Fruit fly (Drosophila melanogaster): ENCODE measurements around the gene CG4199.

The CG4199 gene

DNA sequence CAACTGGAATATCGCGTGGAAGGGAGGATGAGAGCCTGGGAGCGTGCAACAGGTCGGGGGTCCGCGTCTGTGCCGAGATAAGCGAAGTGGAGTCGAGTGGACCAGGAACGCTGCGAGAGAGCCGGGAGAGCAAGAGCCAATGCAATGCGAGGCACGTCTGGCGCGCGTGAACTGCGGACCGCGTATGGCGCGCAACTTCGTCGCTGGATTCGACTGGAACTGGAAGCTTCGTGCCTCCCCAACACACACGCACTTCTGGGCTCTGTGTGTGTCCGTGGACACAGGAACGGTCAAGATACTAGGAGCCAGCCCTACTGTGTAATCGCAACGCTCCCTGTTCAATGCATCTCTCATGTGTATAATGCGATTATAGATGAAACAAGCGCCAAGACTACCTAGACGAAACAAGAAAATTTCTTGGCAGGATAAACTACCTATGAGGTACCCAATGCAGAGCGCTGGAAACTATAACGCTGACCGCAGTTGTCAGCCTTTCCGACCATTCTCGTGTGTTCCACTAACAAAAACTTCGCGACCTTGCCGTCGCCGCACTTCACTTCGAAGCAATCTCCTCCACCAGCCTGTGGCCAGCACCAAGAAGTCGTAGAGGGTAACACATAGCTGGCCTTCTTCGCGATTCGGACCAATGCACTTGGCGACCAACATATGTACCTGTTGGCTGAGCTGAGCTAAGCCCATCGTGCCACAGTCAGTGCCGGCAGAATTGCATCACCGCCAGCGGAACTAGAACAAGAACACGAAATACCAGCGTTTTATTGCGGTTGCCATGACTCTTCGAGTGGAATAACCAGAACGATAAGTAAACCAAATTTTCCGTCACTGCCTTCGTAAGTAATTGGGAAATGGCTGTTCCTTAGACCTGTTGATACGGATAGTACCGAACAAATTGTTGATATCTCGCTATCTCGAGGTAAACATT, 1.1 kb downstream of the CG4199 start, which contains the start of gene Rtca (continued):
- TF ChIP-seq Ssrp (tag; optimal IDR thresholded peaks at IDR 0.05) (peak; percentile 47), tap (tag; optimal IDR thresholded peaks at IDR 0.05) (peak; percentile 64), sqz (GFP tag; optimal IDR thresholded peaks at IDR 0.05) (no peak), zfh1 (GFP tag; IDR thresholded peaks at IDR 0.05) (peak; percentile 41; the same call in 1 of the 3 replicates), NC2β (GFP tag; optimal IDR thresholded peaks at IDR 0.05) (peak; percentile 37), Dad (GFP tag; optimal IDR thresholded peaks at IDR 0.05) (peak; percentile 56), CG17361 (GFP tag; IDR thresholded peaks at IDR 0.05) (peak; percentile 48; the same call in 2 of the 3 replicates), CrebB (tag; optimal IDR thresholded peaks at IDR 0.05) (no peak), pan (optimal IDR thresholded peaks at IDR 0.05) (no peak), pan (GFP tag; optimal IDR thresholded peaks at IDR 0.05 in 1 of 2, IDR thresholded peaks at IDR 0.05 in 1 of 2) (peak in 1 of 2 experiments; percentile 80), CG17359 (tag; optimal IDR thresholded peaks at IDR 0.05) (peak; percentile 58), MBD-R2 (GFP tag; IDR thresholded peaks at IDR 0.05) (peak; percentile 43; the same call in 1 of the 2 replicates), Vsx1 (GFP tag; optimal IDR thresholded peaks at IDR 0.05) (no peak), Antp (GFP tag; optimal IDR thresholded peaks at IDR 0.05) (peak; percentile 78), CG12391 (tag; optimal IDR thresholded peaks at IDR 0.05) (peak; percentile 68), CG17186 (GFP tag; optimal IDR thresholded peaks at IDR 0.05) (no peak), CG2116 (GFP tag; optimal IDR thresholded peaks at IDR 0.05) (no peak), CG4424 (GFP tag; optimal IDR thresholded peaks at IDR 0.05) (peak; percentile 51), Jarid2 (GFP tag; optimal IDR thresholded peaks at IDR 0.05) (peak; percentile 6), croc (GFP tag; conservative IDR thresholded peaks at IDR 0.05) (0 out of 3 replicates have a peak, but pooled peaks have one; percentile 18), pnt (GFP tag; optimal IDR thresholded peaks at IDR 0.05) (peak; percentile 44), fu2 (GFP tag; optimal IDR thresholded peaks at IDR 0.05) (peak; percentile 35), unc-4 (GFP tag; IDR thresholded peaks at IDR 0.05; ENCODE audit: partially characterized antibody) (no peak), sob (GFP tag; IDR thresholded peaks at IDR 0.05) (peak; percentile 64; the same call in 1 of the 2 replicates), Atf-2 (GFP tag; optimal IDR thresholded peaks at IDR 0.05) (peak; percentile 48), fd3F (GFP tag; optimal IDR thresholded peaks at IDR 0.05) (peak; percentile 50), br (optimal IDR thresholded peaks at IDR 0.05) (no peak), trem (tag; optimal IDR thresholded peaks at IDR 0.05) (peak; percentile 30), Scr (GFP tag; IDR thresholded peaks at IDR 0.05; ENCODE audit: partially characterized antibody) (no peak), slou (GFP tag; optimal IDR thresholded peaks at IDR 0.05) (no peak), crc (GFP tag; optimal IDR thresholded peaks at IDR 0.05) (peak; percentile 47), CG34422 (GFP tag; IDR thresholded peaks at IDR 0.05) (peak; percentile 44; the same call in 1 of the 3 replicates), sc (optimal IDR thresholded peaks at IDR 0.05) (no peak), sc (GFP tag; optimal IDR thresholded peaks at IDR 0.05) (peak; percentile 12), NfI (GFP tag; optimal IDR thresholded peaks at IDR 0.05) (peak; percentile 77), crp (GFP tag; optimal IDR thresholded peaks at IDR 0.05) (no peak), aop (GFP tag; IDR thresholded peaks at IDR 0.05) (no peak), ro (GFP tag; IDR thresholded peaks at IDR 0.05) (0 out of 2 replicates have a peak, but pooled peaks have one; percentile 11), CG3407 (GFP tag; optimal IDR thresholded peaks at IDR 0.05) (peak; percentile 39), sr (GFP tag; IDR thresholded peaks at IDR 0.05) (no peak), Xrp1 (GFP tag; IDR thresholded peaks at IDR 0.05) (peak; percentile 72), dimm (GFP tag; IDR thresholded peaks at IDR 0.05) (no peak), CG10209 (GFP tag; optimal IDR thresholded peaks at IDR 0.05) (peak; percentile 66), CG15514 (GFP tag; optimal IDR thresholded peaks at IDR 0.05) (peak; percentile 73), stc (GFP tag; IDR thresholded peaks at IDR 0.05) (peak; percentile 57; the same call in 1 of the 2 replicates), YL-1 (GFP tag; optimal IDR thresholded peaks at IDR 0.05) (peak; percentile 20), seq (GFP tag; IDR thresholded peaks at IDR 0.05) (peak; percentile 59), CG17328 (GFP tag; IDR thresholded peaks at IDR 0.05) (0 out of 2 replicates have a peak, but pooled peaks have one; percentile 26), CG33213 (GFP tag; optimal IDR thresholded peaks at IDR 0.05) (no peak)

Measured in whole organism, embryonic.